Worm (Caenorhabditis elegans): ENCODE data around the gene str-20.

Gene str-20

DNA sequence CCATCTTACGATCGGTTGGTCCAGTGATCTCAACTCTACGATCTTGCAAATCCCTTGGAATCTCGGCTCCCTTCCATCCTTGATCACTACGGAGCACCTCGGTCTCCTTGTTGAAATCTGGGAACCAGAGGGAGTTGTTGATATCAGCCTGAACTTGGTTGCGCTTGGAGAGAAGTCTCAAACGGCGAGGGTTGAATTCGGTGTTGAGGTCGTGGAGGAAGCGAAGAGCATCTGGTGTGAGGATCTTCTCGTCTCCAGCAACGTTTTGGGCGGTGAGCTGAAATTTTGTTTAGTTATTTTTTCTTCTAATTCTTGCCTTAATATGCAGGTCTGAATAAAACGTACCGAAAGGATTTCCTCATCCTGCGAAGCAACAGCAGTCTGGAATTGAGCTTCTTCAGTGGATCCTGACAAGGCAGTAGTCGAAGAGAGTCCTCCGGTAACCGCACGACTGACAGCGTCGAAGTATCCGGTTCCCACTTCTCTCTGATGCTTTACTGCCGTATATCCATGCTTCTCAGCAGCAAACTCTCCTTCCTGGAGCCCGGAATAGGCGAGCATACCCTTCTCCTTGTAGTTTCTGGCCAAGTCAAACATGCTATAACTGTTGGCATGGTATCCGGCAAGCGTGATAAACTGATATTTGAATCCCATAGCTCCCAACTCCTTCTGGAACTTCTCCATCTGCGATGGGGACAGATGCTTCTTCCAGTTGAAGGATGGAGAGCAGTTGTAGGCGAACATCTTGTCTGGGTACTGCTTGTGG lies 30.3 kb upstream of the str-20 start:
- TF ChIP-seq Y55F3AM.14 (GFP tag; optimal IDR thresholded peaks at IDR 0.05) (peak; percentile 27), ama-1 (optimal IDR thresholded peaks at IDR 0.05) (peak; percentile 94), crh-2 (tag; optimal IDR thresholded peaks at IDR 0.05) (peak; percentile 14), lin-13 (GFP tag; optimal IDR thresholded peaks at IDR 0.05) (no peak), lsy-2 (tag; optimal IDR thresholded peaks at IDR 0.05) (peak in 1 of 2 experiments; percentile 29), nhr-12 (tag; optimal IDR thresholded peaks at IDR 0.05) (no peak)

DNA sequence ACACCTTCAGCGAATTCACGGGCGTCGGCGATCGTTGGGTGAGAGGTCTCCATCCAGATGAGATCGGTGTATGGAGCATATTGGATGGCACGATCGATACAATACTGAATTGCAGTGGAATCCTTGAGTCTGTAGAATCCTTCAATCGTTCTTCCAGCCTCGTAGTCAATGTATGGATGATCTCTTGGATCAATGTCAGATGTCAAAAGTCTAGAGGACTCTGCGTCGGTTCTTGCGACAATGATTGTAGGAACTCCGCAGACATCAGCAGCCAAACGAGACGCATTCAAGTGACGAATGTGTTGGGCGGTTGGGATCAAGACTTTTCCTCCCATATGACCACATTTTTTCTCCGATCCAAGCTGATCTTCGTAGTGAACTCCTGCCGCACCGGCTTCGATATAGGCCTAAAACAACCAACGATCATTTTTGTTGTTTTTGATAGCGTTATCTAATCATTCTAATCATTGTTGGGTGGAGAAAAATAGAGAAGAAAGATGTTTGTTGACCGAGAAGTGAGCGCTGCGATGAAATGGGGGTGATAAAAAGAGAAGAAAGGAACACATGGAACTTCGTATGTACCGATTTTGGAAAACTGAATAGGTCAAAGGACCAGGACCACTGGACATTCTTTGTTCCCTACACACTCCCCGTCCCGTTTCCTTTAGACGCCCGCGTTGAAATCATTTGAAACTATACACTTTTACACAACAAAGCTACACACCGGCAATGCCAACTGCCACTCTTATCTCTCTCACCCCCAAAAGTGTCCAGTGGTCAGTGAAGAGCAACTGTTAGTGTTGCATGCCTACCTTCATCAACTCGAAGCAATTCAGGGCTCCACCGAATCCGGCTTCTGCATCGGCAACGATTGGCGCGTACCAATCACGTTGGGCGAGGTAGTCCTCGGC lies 29.4 kb upstream of the str-20 start:
- TF ChIP-seq lin-11 (tag; optimal IDR thresholded peaks at IDR 0.05): peak; percentile 38
- no peak for TF ChIP-seq unc-39 (tag; optimal IDR thresholded peaks at IDR 0.05)
- TF ChIP-seq nhr-129 (tag; optimal IDR thresholded peaks at IDR 0.05): peak; percentile 19
- no peak for TF ChIP-seq ztf-11 (tag; optimal IDR thresholded peaks at IDR 0.05)
- TF ChIP-seq peb-1 (tag; optimal IDR thresholded peaks at IDR 0.05): no peak
- TF ChIP-seq nhr-10 (tag; optimal IDR thresholded peaks at IDR 0.05): no peak
- peak; percentile 59 for TF ChIP-seq nhr-6 (tag; optimal IDR thresholded peaks at IDR 0.05)
- TF ChIP-seq unc-55 (GFP tag; optimal IDR thresholded peaks at IDR 0.05): no peak
- TF ChIP-seq ceh-82 (tag; optimal IDR thresholded peaks at IDR 0.05): no peak
- no peak for TF ChIP-seq nhr-25 (tag; optimal IDR thresholded peaks at IDR 0.05)
- no peak for TF ChIP-seq blmp-1 (tag; optimal IDR thresholded peaks at IDR 0.05; ENCODE audit: insufficient read depth)
- TF ChIP-seq nhr-12 (tag; optimal IDR thresholded peaks at IDR 0.05): no peak
- TF ChIP-seq Y55F3AM.14 (GFP tag; optimal IDR thresholded peaks at IDR 0.05): no peak
- no peak for TF ChIP-seq unc-62 (GFP tag; optimal IDR thresholded peaks at IDR 0.05)
- no peak for TF ChIP-seq zag-1 (tag; optimal IDR thresholded peaks at IDR 0.05)
- TF ChIP-seq mdl-1 (tag; optimal IDR thresholded peaks at IDR 0.05): no peak
- TF ChIP-seq egl-27 (tag; optimal IDR thresholded peaks at IDR 0.05): no peak
- TF ChIP-seq F13H6.1 (tag; optimal IDR thresholded peaks at IDR 0.05): no peak
- peak; percentile 1 for TF ChIP-seq fos-1 (tag; optimal IDR thresholded peaks at IDR 0.05)
- TF ChIP-seq C34F6.9 (tag; optimal IDR thresholded peaks at IDR 0.05): no peak
- TF ChIP-seq dmd-4 (tag; optimal IDR thresholded peaks at IDR 0.05): no peak
- no peak for TF ChIP-seq skn-1 (tag; optimal IDR thresholded peaks at IDR 0.05)
- no peak for TF ChIP-seq alr-1 (tag; optimal IDR thresholded peaks at IDR 0.05)
- peak; percentile 48 for TF ChIP-seq lin-13 (GFP tag; optimal IDR thresholded peaks at IDR 0.05)
- no peak for TF ChIP-seq sma-3 (GFP tag; optimal IDR thresholded peaks at IDR 0.05)
- no peak for TF ChIP-seq elt-3 (tag; optimal IDR thresholded peaks at IDR 0.05)
- no peak for TF ChIP-seq mab-5 (tag; optimal IDR thresholded peaks at IDR 0.05)
- no peak for TF ChIP-seq R02D3.7 (tag; optimal IDR thresholded peaks at IDR 0.05)
- no peak for TF ChIP-seq nhr-237 (tag; optimal IDR thresholded peaks at IDR 0.05)
- TF ChIP-seq ztf-4 (tag; optimal IDR thresholded peaks at IDR 0.05): no peak
- TF ChIP-seq lsy-2 (tag; optimal IDR thresholded peaks at IDR 0.05): peak in 1 of 2 experiments; percentile 23
- no peak for TF ChIP-seq ztf-1 (GFP tag; conservative IDR thresholded peaks at IDR 0.05)
- no peak for TF ChIP-seq mbf-1 (tag; optimal IDR thresholded peaks at IDR 0.05)
- TF ChIP-seq sem-4 (tag; optimal IDR thresholded peaks at IDR 0.05): no peak
- TF ChIP-seq lin-39 (tag; optimal IDR thresholded peaks at IDR 0.05): no peak
- no peak for TF ChIP-seq ceh-16 (tag; optimal IDR thresholded peaks at IDR 0.05)
- TF ChIP-seq crh-2 (tag; optimal IDR thresholded peaks at IDR 0.05): peak; percentile 24
- TF ChIP-seq nhr-77 (tag; optimal IDR thresholded peaks at IDR 0.05): no peak
- TF ChIP-seq ZK546.5 (tag; optimal IDR thresholded peaks at IDR 0.05): no peak
- peak; percentile 20 for TF ChIP-seq sma-9 (GFP tag; optimal IDR thresholded peaks at IDR 0.05)
- TF ChIP-seq sma-9 (tag; optimal IDR thresholded peaks at IDR 0.05): no peak
- no peak for TF ChIP-seq aly-2 (tag; optimal IDR thresholded peaks at IDR 0.05)
- no peak for TF ChIP-seq nhr-23 (tag; optimal IDR thresholded peaks at IDR 0.05)
- no peak for TF ChIP-seq gmeb-1 (tag; optimal IDR thresholded peaks at IDR 0.05)
- no peak for TF ChIP-seq snpc-4 (tag; optimal IDR thresholded peaks at IDR 0.05)
- no peak for TF ChIP-seq nhr-11 (tag; optimal IDR thresholded peaks at IDR 0.05)
- peak; percentile 41 for TF ChIP-seq nhr-21 (tag; optimal IDR thresholded peaks at IDR 0.05)
- TF ChIP-seq ama-1 (optimal IDR thresholded peaks at IDR 0.05): peak; percentile 76
- no peak for TF ChIP-seq elt-1 (tag; optimal IDR thresholded peaks at IDR 0.05)

Measured in whole organism, L2 larva.